Fruit fly (Drosophila melanogaster) whole organism, embryonic: ENCODE data around the gene CG15347.

ENCODE experiments used
- B-H1 ChIP-seq: fragments of 200-800 bp; sonication (Bioruptor generic); IDR thresholded peaks from 3 replicates; pipeline ENCODE4 v1.3.6; 2022; ENCODE audit warnings: missing biosample characterization, missing genetic modification characterization
- CG12391 ChIP-seq: fragments of 200-800 bp; sonication (Bioruptor generic); optimal IDR thresholded peaks from 3 replicates; lab custom pipeline; 2018; ENCODE audit warnings: missing biosample characterization, mild to moderate bottlenecking, missing genetic modification characterization, moderate library complexity
- CG6689 ChIP-seq: fragments of 200-800 bp; sonication (Bioruptor generic); IDR thresholded peaks from 2 replicates; pipeline ENCODE4 v1.3.6; 2022; ENCODE audit warnings: missing biosample characterization, missing genetic modification characterization
- NK7.1 ChIP-seq: fragments of 200-800 bp; sonication (Bioruptor generic); optimal IDR thresholded peaks from 3 replicates; lab custom pipeline; 2016; ENCODE audit warnings: missing biosample characterization, missing genetic modification characterization
- chinmo ChIP-seq: fragments of 200-800 bp; sonication (Bioruptor generic); IDR thresholded peaks from 4 replicates; pipeline ENCODE4 v1.3.6; 2022; ENCODE audit warnings: missing biosample characterization, missing genetic modification characterization; ENCODE audit not compliant: partially characterized antibody
- h ChIP-seq: fragments of >200 bp; optimal IDR thresholded peaks from 2 replicates; lab custom pipeline; 2017
- ham ChIP-seq: fragments of 200-800 bp; sonication (Bioruptor generic); IDR thresholded peaks from 2 replicates; pipeline ENCODE4 v1.3.6; 2022; ENCODE audit warnings: missing biosample characterization, missing genetic modification characterization

- no peak for TF ChIP-seq NK7.1
- TF ChIP-seq CG6689 (GFP tag; lab: Robert Waterston, UW), result no peak
- no peak for TF ChIP-seq h (lab: Kevin White, UChicago)
- no peak for TF ChIP-seq B-H1
- TF ChIP-seq CG12391 (tag; lab: Kevin White, UChicago), result no peak
- peak; percentile 62; the same call in 1 of the 4 replicates for TF ChIP-seq chinmo
- no peak for TF ChIP-seq ham (GFP tag; lab: Robert Waterston, UW)
Measured at dm6 chrX:8502053-8502452, 41.4 kb upstream of the CG15347 start.
